Worm (Caenorhabditis elegans): ENCODE data around the gene nhr-136.

DNA sequence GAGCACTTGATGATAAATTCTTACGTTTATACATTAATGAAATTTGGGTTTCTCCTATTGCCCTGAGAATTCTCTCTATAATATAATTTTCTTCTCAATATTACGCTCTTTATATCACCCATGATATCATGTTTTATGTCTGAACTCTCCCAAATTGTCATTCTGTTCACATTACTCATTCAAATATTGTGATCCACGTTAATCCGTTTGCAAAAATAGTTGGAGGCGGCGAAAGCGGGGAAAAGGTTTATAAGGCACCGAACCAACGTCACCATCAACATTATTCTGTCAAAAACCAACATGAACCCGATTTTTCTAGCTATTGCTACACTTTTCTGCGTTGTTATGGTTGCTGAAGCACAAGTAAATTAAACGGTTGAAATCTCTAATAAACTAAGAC, 45.9 kb downstream of the nhr-136 start, which contains the start of gene C27A7.8:
- TF ChIP-seq cog-1 (tag; optimal IDR thresholded peaks at IDR 0.05) (no peak), ref-1 (GFP tag; conservative IDR thresholded peaks at IDR 0.05) (no peak), flt-1 (GFP tag; IDR thresholded peaks at IDR 0.05) (no peak), ztf-29 (GFP tag; IDR thresholded peaks at IDR 0.05) (no peak), tab-1 (GFP tag; IDR thresholded peaks at IDR 0.05) (no peak), ztf-23 (GFP tag; IDR thresholded peaks at IDR 0.05) (no peak), T22C8.4 (GFP tag; IDR thresholded peaks at IDR 0.05) (no peak)

Data from whole organism, midembryonic.